Fruit fly (Drosophila melanogaster): ENCODE results near the gene CG32655.
A peak's percentile ranks its signal among the peaks of the same experiment; 100 is the strongest.

CG32655 gene

dm6 chrX:12203555-12203955 lies 32.1 kb downstream of the CG32655 start (continued):
- TF ChIP-seq svp (GFP tag) (peak; percentile 71), CG11294 (GFP tag; IDR thresholded peaks at IDR 0.05) (no peak), CG32006 (GFP tag; optimal IDR thresholded peaks at IDR 0.05) (peak; percentile 31), CG9139 (GFP tag; optimal IDR thresholded peaks at IDR 0.05) (peak; percentile 72), Eip93F (GFP tag; optimal IDR thresholded peaks at IDR 0.05) (no peak), CG1621 (tag; optimal IDR thresholded peaks at IDR 0.05) (peak; percentile 76), ss (GFP tag; optimal IDR thresholded peaks at IDR 0.05) (peak; percentile 66 to 79), CG6276 (GFP tag; optimal IDR thresholded peaks at IDR 0.05) (peak; percentile 16), CG4318 (GFP tag; optimal IDR thresholded peaks at IDR 0.05) (no peak), Ets21C (GFP tag; optimal IDR thresholded peaks at IDR 0.05) (no peak), CG8319 (GFP tag; optimal IDR thresholded peaks at IDR 0.05) (peak; percentile 41), eg (GFP tag; IDR thresholded peaks at IDR 0.05) (peak; percentile 75), Blimp-1 (GFP tag; optimal IDR thresholded peaks at IDR 0.05) (peak; percentile 34), CG6163 (GFP tag; IDR thresholded peaks at IDR 0.05) (peak; percentile 83)

- TF ChIP-seq OdsH (GFP tag; optimal IDR thresholded peaks at IDR 0.05) (no peak), CG3919 (GFP tag; optimal IDR thresholded peaks at IDR 0.05) (no peak), Eip78C (GFP tag) (no peak), CG34406 (GFP tag; optimal IDR thresholded peaks at IDR 0.05) (no peak), CG16779 (tag; optimal IDR thresholded peaks at IDR 0.05) (no peak), dac (GFP tag; optimal IDR thresholded peaks at IDR 0.05) (no peak), CG6792 (GFP tag; optimal IDR thresholded peaks at IDR 0.05) (no peak), ss (GFP tag; optimal IDR thresholded peaks at IDR 0.05) (no peak)
Measured at dm6 chrX:12202751-12203150, 32.9 kb downstream of the CG32655 start.

dm6 chrX:12201905-12202623 lies 33.6 kb downstream of the CG32655 start:
- TF ChIP-seq cyc (GFP tag; optimal IDR thresholded peaks at IDR 0.05) (peak; percentile 20), Ets96B (tag; optimal IDR thresholded peaks at IDR 0.05) (peak; percentile 32), lz (GFP tag; optimal IDR thresholded peaks at IDR 0.05) (peak; percentile 26), Lpt (GFP tag; optimal IDR thresholded peaks at IDR 0.05) (peak; percentile 53), CG10631 (GFP tag; optimal IDR thresholded peaks at IDR 0.05) (peak; percentile 28), ss (GFP tag; optimal IDR thresholded peaks at IDR 0.05) (peak; percentile 8 to 29), CG11762 (GFP tag; optimal IDR thresholded peaks at IDR 0.05; ENCODE audit: insufficient read depth) (peak; percentile 27), Blimp-1 (GFP tag; optimal IDR thresholded peaks at IDR 0.05) (no peak), CG6163 (GFP tag; IDR thresholded peaks at IDR 0.05) (peak; percentile 72), Smox (GFP tag; optimal IDR thresholded peaks at IDR 0.05) (peak; percentile 30), Sox14 (GFP tag; optimal IDR thresholded peaks at IDR 0.05) (peak; percentile 16), CG7368 (GFP tag; optimal IDR thresholded peaks at IDR 0.05) (peak; percentile 1), Sox102F (GFP tag; optimal IDR thresholded peaks at IDR 0.05) (peak; percentile 8), CG6276 (GFP tag; optimal IDR thresholded peaks at IDR 0.05) (peak; percentile 54), CG3919 (GFP tag; optimal IDR thresholded peaks at IDR 0.05) (peak; percentile 57), CG15336 (GFP tag; IDR thresholded peaks at IDR 0.05) (peak; percentile 83), net (GFP tag; optimal IDR thresholded peaks at IDR 0.05) (peak; percentile 38), esn (GFP tag; optimal IDR thresholded peaks at IDR 0.05) (peak; percentile 41), Sox15 (GFP tag; optimal IDR thresholded peaks at IDR 0.05) (no peak), achi (GFP tag; optimal IDR thresholded peaks at IDR 0.05) (peak; percentile 65), Hr4 (GFP tag; optimal IDR thresholded peaks at IDR 0.05) (peak; percentile 79), CG8632 (GFP tag; optimal IDR thresholded peaks at IDR 0.05) (peak; percentile 29), Met (GFP tag; optimal IDR thresholded peaks at IDR 0.05) (peak; percentile 47), CG3032 (tag; optimal IDR thresholded peaks at IDR 0.05) (peak; percentile 39), Hr39 (GFP tag; optimal IDR thresholded peaks at IDR 0.05) (peak; percentile 29), pdm3 (GFP tag; optimal IDR thresholded peaks at IDR 0.05) (peak; percentile 44), CG6808 (GFP tag; optimal IDR thresholded peaks at IDR 0.05) (peak; percentile 17), fd85E (GFP tag; optimal IDR thresholded peaks at IDR 0.05) (no peak), CG11294 (GFP tag; IDR thresholded peaks at IDR 0.05) (no peak; the same call in 1 of the 2 replicates), Eip93F (GFP tag; optimal IDR thresholded peaks at IDR 0.05) (no peak), Eip75B (GFP tag; optimal IDR thresholded peaks at IDR 0.05) (peak; percentile 34), CG6792 (GFP tag; optimal IDR thresholded peaks at IDR 0.05) (peak; percentile 30), acj6 (GFP tag; optimal IDR thresholded peaks at IDR 0.05) (peak; percentile 45), Eip78C (GFP tag) (peak; percentile 84), CG10669 (GFP tag; optimal IDR thresholded peaks at IDR 0.05) (peak; percentile 31)

Data from whole organism, prepupa.